Fruit fly (Drosophila melanogaster) whole organism, embryonic: ENCODE results near the gene Nepl14.

Experiments
- CG33557 ChIP-seq: fragments of 200-800 bp; sonication (Bioruptor generic); optimal IDR thresholded peaks from 2 replicates; lab custom pipeline; 2019; ENCODE audit warnings: missing biosample characterization, mild to moderate bottlenecking, missing genetic modification characterization, moderate library complexity
- CG4404 ChIP-seq: fragments of 200-800 bp; sonication (Bioruptor generic); IDR thresholded peaks from 2 replicates; pipeline ENCODE4 v1.3.6; 2022; ENCODE audit warnings: missing biosample characterization, missing genetic modification characterization
- Deaf1 ChIP-seq: fragments of 200-800 bp; optimal IDR thresholded peaks from 3 replicates; lab custom pipeline; 2019; ENCODE audit warnings: missing biosample characterization, mild to moderate bottlenecking, missing genetic modification characterization, moderate library complexity
- HmgZ ChIP-seq: fragments of 200-800 bp; sonication (Bioruptor generic); optimal IDR thresholded peaks from 2 replicates; lab custom pipeline; 2018; ENCODE audit warnings: missing biosample characterization, mild to moderate bottlenecking, missing genetic modification characterization
- Opbp ChIP-seq: fragments of 200-800 bp; sonication (Bioruptor generic); IDR thresholded peaks from 3 replicates; pipeline ENCODE4 v1.3.6; 2022; ENCODE audit warnings: missing biosample characterization, missing genetic modification characterization; ENCODE audit not compliant: partially characterized antibody
- lov ChIP-seq, 2 experiments: fragments of 200-800 bp in 1 of 2; fragments of >200 bp in 1 of 2; sonication (Bioruptor generic) in 1 of 2; IDR thresholded peaks in 1 of 2; optimal IDR thresholded peaks in 1 of 2; 2 replicates in 1 of 2; 3 replicates in 1 of 2; pipeline versions ENCODE4 v1.3.6 to Lab custom; 2017 to 2022; ENCODE audit warnings: missing biosample characterization in 1 of 2, missing genetic modification characterization in 1 of 2
- ranshi ChIP-seq: fragments of 200-800 bp; sonication (Bioruptor generic); IDR thresholded peaks from 2 replicates; pipeline ENCODE4 v1.3.6; 2022; ENCODE audit warnings: missing biosample characterization, missing genetic modification characterization

DNA sequence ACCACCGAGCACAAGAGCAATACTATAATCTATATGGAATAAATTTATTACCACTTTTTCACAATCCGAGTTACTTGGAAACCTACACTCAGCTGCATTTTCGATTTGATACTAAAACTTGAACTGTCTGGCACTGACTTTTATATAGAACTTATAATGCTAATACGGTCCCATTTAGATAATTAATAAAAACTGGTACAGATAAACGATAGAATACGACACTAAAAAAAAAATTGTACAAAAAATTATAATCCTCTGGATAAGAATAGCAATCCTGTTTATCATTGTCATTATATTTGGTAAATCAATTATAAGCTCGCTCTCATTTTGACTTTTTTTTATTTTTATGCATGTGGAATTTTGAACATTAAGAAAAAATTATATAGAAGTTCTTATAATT is 6.7 kb upstream of the Nepl14 start, which contains the start of gene CG43093:
- TF ChIP-seq CG33557 (GFP tag; lab: Kevin White, UChicago): no peak
- TF ChIP-seq CG4404 (GFP tag; lab: Robert Waterston, UW): no peak
- TF ChIP-seq lov (optimal IDR thresholded peaks at IDR 0.05; lab: Kevin White, UChicago): no peak
- TF ChIP-seq lov (GFP tag; IDR thresholded peaks at IDR 0.05; lab: Robert Waterston, UW): no peak
- no peak for TF ChIP-seq Deaf1 (tag; lab: Kevin White, UChicago)
- no peak for TF ChIP-seq ranshi (GFP tag; lab: Robert Waterston, UW)
- TF ChIP-seq Opbp: no peak
- TF ChIP-seq HmgZ (tag; lab: Kevin White, UChicago): no peak
